Worm (Caenorhabditis elegans) whole organism, L3 larva: ENCODE results near the gene srd-74.
A peak's percentile ranks its signal among the peaks of the same experiment; 100 is the strongest.

ENCODE experiments used
- R02D3.7 ChIP-seq: fragments of 150-350 bp; optimal IDR thresholded peaks from 2 replicates; lab custom pipeline; 2014; ENCODE audit warnings: missing biosample characterization, missing genetic modification characterization
- ZK546.5 ChIP-seq: sonication (generic microtip); optimal IDR thresholded peaks from 2 replicates; lab custom pipeline; 2017; ENCODE audit warnings: missing biosample characterization, missing genetic modification characterization
- aly-2 ChIP-seq: fragments of 150-350 bp; optimal IDR thresholded peaks from 2 replicates; lab custom pipeline; 2014; ENCODE audit warnings: missing biosample characterization, missing genetic modification characterization
- ama-1 ChIP-seq: fragments of 150-350 bp; optimal IDR thresholded peaks from 2 replicates; lab custom pipeline; 2018
- ceh-16 ChIP-seq: sonication (generic microtip); optimal IDR thresholded peaks from 2 replicates; lab custom pipeline; 2017; ENCODE audit warnings: missing biosample characterization, missing genetic modification characterization
- ceh-28 ChIP-seq: fragments of 150-350 bp; optimal IDR thresholded peaks from 2 replicates; lab custom pipeline; 2014; ENCODE audit warnings: missing biosample characterization, missing genetic modification reagents, missing genetic modification characterization
- ceh-82 ChIP-seq: fragments of 150-350 bp; optimal IDR thresholded peaks from 2 replicates; lab custom pipeline; 2014; ENCODE audit warnings: missing biosample characterization, missing genetic modification characterization
- ceh-9 ChIP-seq: sonication (generic microtip); optimal IDR thresholded peaks from 2 replicates; lab custom pipeline; 2018; ENCODE audit warnings: missing biosample characterization, missing genetic modification characterization
- daf-12 ChIP-seq: fragments of 150-350 bp; optimal IDR thresholded peaks from 2 replicates; lab custom pipeline; 2014; ENCODE audit warnings: missing biosample characterization, missing genetic modification reagents, missing genetic modification characterization
- egl-27 ChIP-seq: sonication (generic microtip); optimal IDR thresholded peaks from 4 replicates; lab custom pipeline; 2017; ENCODE audit warnings: missing biosample characterization, missing genetic modification reagents, missing genetic modification characterization
- egl-5 ChIP-seq: fragments of 150-350 bp; optimal IDR thresholded peaks from 2 replicates; lab custom pipeline; 2017; ENCODE audit warnings: missing biosample characterization, missing genetic modification reagents, missing genetic modification characterization, inconsistent platforms
- elt-1 ChIP-seq: fragments of 150-350 bp; optimal IDR thresholded peaks from 2 replicates; lab custom pipeline; 2014; ENCODE audit warnings: missing biosample characterization, missing genetic modification characterization
- elt-2 ChIP-seq: sonication (generic microtip); optimal IDR thresholded peaks from 2 replicates; lab custom pipeline; 2016; ENCODE audit warnings: missing genetic modification reagents, mild to moderate bottlenecking, missing genetic modification characterization, missing compliant biosample characterization
- elt-3 ChIP-seq, 3 experiments: fragments of 150-350 bp in 1 of 3; sonication (generic microtip) in 2 of 3; optimal IDR thresholded peaks; 2 replicates in 2 of 3; 4 replicates in 1 of 3; lab custom pipeline; 2014 to 2017; ENCODE audit warnings: missing biosample characterization in 3 of 3, missing genetic modification characterization in 3 of 3
- eor-1 ChIP-seq, 2 experiments: fragments of 150-350 bp; optimal IDR thresholded peaks; 2 replicates each; lab custom pipeline; 2014 to 2018; ENCODE audit warnings: missing biosample characterization in 2 of 2, missing genetic modification characterization in 2 of 2
- fkh-10 ChIP-seq: sonication (generic microtip); optimal IDR thresholded peaks from 2 replicates; lab custom pipeline; 2017; ENCODE audit warnings: missing biosample characterization, missing genetic modification reagents, missing genetic modification characterization
- fkh-2 ChIP-seq: fragments of 150-350 bp; optimal IDR thresholded peaks from 2 replicates; lab custom pipeline; 2014; ENCODE audit warnings: missing biosample characterization, missing genetic modification reagents, missing genetic modification characterization
- fos-1 ChIP-seq: fragments of 150-350 bp; optimal IDR thresholded peaks from 2 replicates; lab custom pipeline; 2014; ENCODE audit warnings: missing biosample characterization, missing genetic modification characterization
- hmg-11 ChIP-seq: sonication (generic microtip); optimal IDR thresholded peaks from 2 replicates; lab custom pipeline; 2016; ENCODE audit warnings: missing genetic modification characterization, missing compliant biosample characterization
- jun-1 ChIP-seq: fragments of 150-350 bp; optimal IDR thresholded peaks from 2 replicates; lab custom pipeline; 2014; ENCODE audit warnings: missing biosample characterization, missing genetic modification reagents, missing genetic modification characterization
- lin-15B ChIP-seq: fragments of 150-350 bp; optimal IDR thresholded peaks from 2 replicates; lab custom pipeline; 2014; ENCODE audit warnings: missing biosample characterization, missing genetic modification characterization
- lin-39 ChIP-seq: fragments of 150-350 bp; optimal IDR thresholded peaks from 2 replicates; lab custom pipeline; 2018; ENCODE audit warnings: missing biosample characterization, missing genetic modification reagents, missing genetic modification characterization
- lsy-12 ChIP-seq: sonication (generic microtip); optimal IDR thresholded peaks from 2 replicates; lab custom pipeline; 2016; ENCODE audit warnings: mild to moderate bottlenecking, missing genetic modification characterization, missing compliant biosample characterization
- mdl-1 ChIP-seq: fragments of 150-350 bp; optimal IDR thresholded peaks from 2 replicates; lab custom pipeline; 2014; ENCODE audit warnings: missing biosample characterization, missing genetic modification characterization
- mml-1 ChIP-seq: fragments of 150-350 bp; sonication (generic microtip); optimal IDR thresholded peaks from 3 replicates; lab custom pipeline; 2014; ENCODE audit warnings: missing biosample characterization, missing genetic modification characterization
- nfya-1 ChIP-seq: sonication (generic microtip); optimal IDR thresholded peaks from 2 replicates; lab custom pipeline; 2017; ENCODE audit warnings: missing genetic modification characterization, mild to moderate bottlenecking, missing compliant biosample characterization, antibody characterized with exemption, moderate library complexity; ENCODE audit not compliant: insufficient read depth
- nhr-11 ChIP-seq: fragments of 150-350 bp; optimal IDR thresholded peaks from 2 replicates; lab custom pipeline; 2014; ENCODE audit warnings: missing biosample characterization, missing genetic modification characterization
- nhr-12 ChIP-seq: fragments of 150-350 bp; optimal IDR thresholded peaks from 2 replicates; lab custom pipeline; 2014; ENCODE audit warnings: missing biosample characterization, missing genetic modification characterization
- nhr-23 ChIP-seq: fragments of 150-350 bp; optimal IDR thresholded peaks from 2 replicates; lab custom pipeline; 2014; ENCODE audit warnings: missing biosample characterization, missing genetic modification reagents, missing genetic modification characterization
- nhr-237 ChIP-seq: fragments of 150-350 bp; optimal IDR thresholded peaks from 2 replicates; lab custom pipeline; 2014; ENCODE audit warnings: missing biosample characterization, missing genetic modification characterization
- nhr-25 ChIP-seq: sonication (generic microtip); optimal IDR thresholded peaks from 2 replicates; lab custom pipeline; 2017; ENCODE audit warnings: missing biosample characterization, missing genetic modification characterization
- nhr-28 ChIP-seq: fragments of 150-350 bp; optimal IDR thresholded peaks from 2 replicates; lab custom pipeline; 2014; ENCODE audit warnings: missing biosample characterization, missing genetic modification characterization
- nhr-43 ChIP-seq: sonication (generic microtip); optimal IDR thresholded peaks from 2 replicates; lab custom pipeline; 2016; ENCODE audit warnings: mild to moderate bottlenecking, missing genetic modification characterization, missing compliant biosample characterization; ENCODE audit not compliant: poor library complexity, severe bottlenecking
- nhr-67 ChIP-seq: fragments of 150-350 bp; optimal IDR thresholded peaks from 2 replicates; lab custom pipeline; 2014; ENCODE audit warnings: missing biosample characterization, missing genetic modification characterization
- nhr-76 ChIP-seq: fragments of 150-350 bp; sonication (generic microtip); optimal IDR thresholded peaks from 5 replicates; lab custom pipeline; 2014; ENCODE audit warnings: missing biosample characterization, missing genetic modification characterization
- nhr-77 ChIP-seq: fragments of 150-350 bp; optimal IDR thresholded peaks from 2 replicates; lab custom pipeline; 2014; ENCODE audit warnings: missing biosample characterization, missing genetic modification characterization
- pha-4 ChIP-seq: fragments of 150-350 bp; optimal IDR thresholded peaks from 2 replicates; lab custom pipeline; 2014; ENCODE audit warnings: missing biosample characterization, missing genetic modification reagents, missing genetic modification characterization
- pqm-1 ChIP-seq: fragments of 150-350 bp; optimal IDR thresholded peaks from 2 replicates; lab custom pipeline; 2017; ENCODE audit warnings: missing biosample characterization, missing genetic modification characterization, inconsistent platforms
- sea-2 ChIP-seq: fragments of 150-350 bp; sonication (generic microtip); optimal IDR thresholded peaks from 4 replicates; lab custom pipeline; 2014; ENCODE audit warnings: missing biosample characterization, missing genetic modification reagents, missing genetic modification characterization
- skn-1 ChIP-seq: fragments of 150-350 bp; optimal IDR thresholded peaks from 2 replicates; lab custom pipeline; 2014; ENCODE audit warnings: missing biosample characterization, missing genetic modification characterization
- snpc-4 ChIP-seq: fragments of 150-350 bp; optimal IDR thresholded peaks from 2 replicates; lab custom pipeline; 2014; ENCODE audit warnings: missing biosample characterization, missing genetic modification characterization
- tbx-2 ChIP-seq: sonication (generic microtip); optimal IDR thresholded peaks from 2 replicates; lab custom pipeline; 2016; ENCODE audit warnings: mild to moderate bottlenecking, missing genetic modification characterization, missing compliant biosample characterization
- unc-39 ChIP-seq: sonication (generic microtip); optimal IDR thresholded peaks from 4 replicates; lab custom pipeline; 2017; ENCODE audit warnings: missing biosample characterization, missing genetic modification characterization
- unc-62 ChIP-seq: fragments of 150-350 bp; sonication (generic microtip); optimal IDR thresholded peaks from 4 replicates; lab custom pipeline; 2014; ENCODE audit warnings: missing biosample characterization, missing genetic modification reagents, missing genetic modification characterization
- zag-1 ChIP-seq: fragments of 150-350 bp; optimal IDR thresholded peaks from 2 replicates; lab custom pipeline; 2014; ENCODE audit warnings: missing biosample characterization, missing genetic modification characterization
- ztf-11 ChIP-seq: fragments of 150-350 bp; optimal IDR thresholded peaks from 2 replicates; lab custom pipeline; 2014; ENCODE audit warnings: missing biosample characterization, missing genetic modification characterization
- ztf-4 ChIP-seq: fragments of 150-350 bp; optimal IDR thresholded peaks from 2 replicates; lab custom pipeline; 2014; ENCODE audit warnings: missing biosample characterization, missing genetic modification characterization

The srd-74 gene

DNA sequence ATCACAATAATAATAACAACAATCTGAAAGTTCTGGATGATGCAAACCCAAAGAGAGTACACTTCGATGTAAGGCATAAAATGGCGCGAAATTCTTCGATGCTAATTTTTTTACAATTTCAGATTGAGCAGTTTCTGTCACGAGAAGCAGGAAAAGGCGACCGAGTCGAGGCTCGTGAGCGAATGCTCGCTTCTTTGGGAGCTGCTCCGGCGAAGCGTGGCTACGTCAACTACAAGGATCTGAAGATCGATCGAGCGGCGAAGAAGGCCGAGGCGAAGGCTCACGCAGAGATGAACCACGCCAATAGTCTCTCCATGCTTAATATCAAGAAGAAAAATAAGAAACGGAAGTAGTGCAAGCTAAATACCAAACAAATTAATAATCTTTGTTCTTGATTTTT, 42.2 kb downstream of the srd-74 start:
- TF ChIP-seq lin-39 (tag; lab: Kevin White, UChicago) (no peak), ztf-11 (tag; lab: Kevin White, UChicago) (no peak), mml-1 (no peak), lsy-12 (no peak), nhr-76 (no peak)

DNA sequence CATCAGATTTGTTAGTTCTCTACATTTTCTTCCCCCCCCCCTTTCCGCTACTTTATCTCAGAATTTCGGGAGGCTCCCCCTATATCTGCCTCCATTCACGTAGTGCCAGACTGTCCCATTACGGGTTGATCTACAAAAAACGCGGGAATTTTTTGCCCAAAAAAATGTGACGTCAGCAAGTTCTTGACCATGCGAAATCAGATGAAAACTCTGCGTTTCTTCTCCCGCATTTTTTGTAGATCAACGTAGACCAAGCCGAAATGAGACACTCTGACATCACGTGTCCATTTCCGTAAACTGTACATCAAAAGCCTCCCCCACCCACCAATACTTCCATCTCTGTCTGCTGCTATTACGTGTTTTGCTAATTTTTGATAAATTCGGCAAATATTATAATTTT, 42.7 kb downstream of the srd-74 start:
- TF ChIP-seq nhr-67 (tag; lab: Kevin White, UChicago), result no peak

DNA sequence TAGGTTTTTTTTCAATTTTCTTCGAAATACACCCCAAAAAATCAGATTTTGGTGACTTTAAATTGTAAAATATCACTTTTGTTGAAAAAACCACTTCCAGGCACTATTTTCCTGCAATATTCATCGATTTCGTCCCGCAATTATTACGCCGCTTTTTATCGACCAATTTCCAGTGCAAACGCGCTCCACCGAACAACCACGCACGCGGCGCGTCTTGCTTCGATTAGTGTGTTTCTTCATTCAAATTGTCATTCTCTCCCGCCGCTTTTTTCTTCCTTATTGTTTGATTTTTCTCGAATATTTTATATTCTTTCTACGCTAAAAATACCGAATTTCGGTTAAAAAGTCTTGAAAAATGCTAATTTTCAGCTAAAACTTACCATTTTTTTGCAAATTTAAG, 43.8 kb downstream of the srd-74 start:
- TF ChIP-seq lin-15B (tag; lab: Kevin White, UChicago), result peak; percentile 86
- TF ChIP-seq pqm-1, result no peak
- no peak for TF ChIP-seq nhr-11 (tag; lab: Kevin White, UChicago)
- no peak for TF ChIP-seq nhr-43 (tag; lab: Kevin White, UChicago)
- TF ChIP-seq hmg-11 (tag; lab: Kevin White, UChicago), result peak; percentile 46
- TF ChIP-seq unc-62 (GFP tag; lab: Kevin White, UChicago), result no peak
- no peak for TF ChIP-seq mml-1
- no peak for TF ChIP-seq ztf-11 (tag; lab: Kevin White, UChicago)
- peak; percentile 18 for TF ChIP-seq lsy-12
- no peak for TF ChIP-seq elt-3 (tag; optimal IDR thresholded peaks at IDR 0.05; lab: Kevin White, UChicago)
- no peak for TF ChIP-seq aly-2 (tag; lab: Kevin White, UChicago)
- no peak for TF ChIP-seq nhr-67 (tag; lab: Kevin White, UChicago)
- no peak for TF ChIP-seq mdl-1 (tag; lab: Kevin White, UChicago)
- TF ChIP-seq egl-5 (tag; lab: Kevin White, UChicago), result peak; percentile 69
- TF ChIP-seq ceh-16, result no peak
- no peak for TF ChIP-seq ztf-4
- peak; percentile 60 for TF ChIP-seq nhr-25 (tag; lab: Kevin White, UChicago)
- no peak for TF ChIP-seq egl-27 (tag; lab: Kevin White, UChicago)
- TF ChIP-seq ceh-82 (tag; lab: Kevin White, UChicago), result no peak
- TF ChIP-seq snpc-4 (tag; lab: Kevin White, UChicago), result peak; percentile 85
- peak; percentile 94 for TF ChIP-seq lin-39 (tag; lab: Kevin White, UChicago)
- no peak for TF ChIP-seq nhr-23
- TF ChIP-seq nhr-76, result no peak
- TF ChIP-seq nhr-237 (tag; lab: Kevin White, UChicago), result no peak
- TF ChIP-seq ceh-9, result no peak
- TF ChIP-seq eor-1 (tag; optimal IDR thresholded peaks at IDR 0.05; lab: Kevin White, UChicago), result no peak
- TF ChIP-seq ceh-28 (tag; lab: Kevin White, UChicago), result no peak
- no peak for TF ChIP-seq elt-1 (tag; lab: Kevin White, UChicago)
- no peak for TF ChIP-seq zag-1 (tag; lab: Kevin White, UChicago)
- TF ChIP-seq nhr-77 (tag; lab: Kevin White, UChicago), result no peak
- no peak for TF ChIP-seq ZK546.5 (tag; lab: Kevin White, UChicago)
- TF ChIP-seq tbx-2 (tag; lab: Kevin White, UChicago), result no peak
- TF ChIP-seq sea-2 (GFP tag; lab: Kevin White, UChicago), result no peak
- TF ChIP-seq nhr-28 (tag; lab: Kevin White, UChicago), result no peak
- TF ChIP-seq ama-1 (lab: Kevin White, UChicago), result no peak
- TF ChIP-seq skn-1 (tag; lab: Kevin White, UChicago), result peak; percentile 54
- TF ChIP-seq unc-39 (tag; lab: Kevin White, UChicago), result no peak
- TF ChIP-seq fos-1 (tag; lab: Kevin White, UChicago), result no peak
- TF ChIP-seq jun-1 (tag; lab: Kevin White, UChicago), result no peak
- peak; percentile 91 for TF ChIP-seq nfya-1
- TF ChIP-seq R02D3.7 (tag; lab: Kevin White, UChicago), result no peak
- TF ChIP-seq nhr-12, result no peak
- TF ChIP-seq daf-12 (tag; lab: Kevin White, UChicago), result no peak
- no peak for TF ChIP-seq fkh-2 (tag; lab: Kevin White, UChicago)
- peak; percentile 25 for TF ChIP-seq fkh-10 (GFP tag; lab: Kevin White, UChicago)
- peak; percentile 78 for TF ChIP-seq pha-4 (tag; lab: Kevin White, UChicago)
- TF ChIP-seq elt-2 (tag; lab: Kevin White, UChicago), result peak; percentile 48
